Worm (Caenorhabditis elegans) whole organism, L1 larva: ENCODE measurements around the gene lin-3.

Source experiments
- ama-1 ChIP-seq: fragments of 150-350 bp; optimal IDR thresholded peaks from 2 replicates; lab custom pipeline; 2014
- egl-13 ChIP-seq: sonication (generic microtip); optimal IDR thresholded peaks from 2 replicates; lab custom pipeline; 2016; ENCODE audit warnings: missing genotype, missing genetic modification reagents, missing genetic modification characterization, missing compliant biosample characterization
- fkh-10 ChIP-seq: sonication (generic microtip); optimal IDR thresholded peaks from 2 replicates; lab custom pipeline; 2017; ENCODE audit warnings: missing biosample characterization, missing genetic modification reagents, missing genetic modification characterization
- fos-1 ChIP-seq: fragments of 150-350 bp; optimal IDR thresholded peaks from 2 replicates; lab custom pipeline; 2014; ENCODE audit warnings: missing biosample characterization, missing genetic modification characterization
- nhr-237 ChIP-seq: fragments of 150-350 bp; optimal IDR thresholded peaks from 2 replicates; lab custom pipeline; 2014; ENCODE audit warnings: missing biosample characterization, missing genetic modification characterization
- nhr-71 ChIP-seq: sonication (generic microtip); optimal IDR thresholded peaks from 2 replicates; lab custom pipeline; 2016; ENCODE audit warnings: mild to moderate bottlenecking, missing genetic modification characterization, moderate library complexity, missing compliant biosample characterization
- nhr-90 ChIP-seq: sonication (generic microtip); optimal IDR thresholded peaks from 2 replicates; lab custom pipeline; 2016; ENCODE audit warnings: mild to moderate bottlenecking, missing genetic modification characterization, missing compliant biosample characterization; ENCODE audit not compliant: poor library complexity
- pag-3 ChIP-seq: sonication (generic microtip); optimal IDR thresholded peaks from 2 replicates; lab custom pipeline; 2017; ENCODE audit warnings: missing genetic modification characterization, mild to moderate bottlenecking, missing compliant biosample characterization, antibody characterized with exemption, borderline replicate concordance; ENCODE audit not compliant: insufficient read depth
- snpc-4 ChIP-seq: fragments of 150-350 bp; optimal IDR thresholded peaks from 2 replicates; lab custom pipeline; 2014; ENCODE audit warnings: missing biosample characterization, missing genetic modification characterization
- tbx-2 ChIP-seq: sonication (generic microtip); optimal IDR thresholded peaks from 2 replicates; lab custom pipeline; 2016; ENCODE audit warnings: missing genetic modification characterization, missing compliant biosample characterization
- unc-98 ChIP-seq: fragments of 200-800 bp; sonication (Bioruptor generic); IDR thresholded peaks from 2 replicates; pipeline ENCODE4 v1.3.6; 2022; ENCODE audit warnings: missing genetic modification characterization, missing compliant biosample characterization

ce11 chrIV:11062984-11063613 lies 9.0 kb downstream of the lin-3 start:
- TF ChIP-seq tbx-2 (no peak), nhr-71 (tag; lab: Kevin White, UChicago) (peak; percentile 70), nhr-90 (no peak), egl-13 (tag; lab: Kevin White, UChicago) (no peak), snpc-4 (tag; lab: Kevin White, UChicago) (no peak), unc-98 (no peak), ama-1 (lab: Kevin White, UChicago) (no peak), nhr-237 (tag; lab: Kevin White, UChicago) (no peak), fos-1 (tag; lab: Kevin White, UChicago) (no peak), fkh-10 (GFP tag; lab: Kevin White, UChicago) (no peak), pag-3 (tag; lab: Kevin White, UChicago) (no peak)
